Fruit fly (Drosophila melanogaster) whole organism, embryonic: ENCODE results near the gene CG11367.

Experiments
- C15 ChIP-seq: fragments of 200-800 bp; sonication (Bioruptor generic); IDR thresholded peaks from 3 replicates; pipeline ENCODE4 v1.3.6; 2022; ENCODE audit warnings: missing biosample characterization, missing genetic modification characterization
- CG10321 ChIP-seq: fragments of 200-800 bp; sonication (Bioruptor generic); IDR thresholded peaks from 2 replicates; pipeline ENCODE4 v1.3.6; 2022; ENCODE audit warnings: missing biosample characterization, missing genetic modification characterization
- CG10979 ChIP-seq: fragments of 200-800 bp; sonication (Bioruptor generic); optimal IDR thresholded peaks from 2 replicates; lab custom pipeline; 2018; ENCODE audit warnings: missing biosample characterization, mild to moderate bottlenecking, missing genetic modification characterization, moderate library complexity
- CG11504 ChIP-seq: fragments of 200-800 bp; sonication (Bioruptor generic); optimal IDR thresholded peaks from 3 replicates; lab custom pipeline; 2019; ENCODE audit warnings: missing biosample characterization, mild to moderate bottlenecking, missing genetic modification characterization, moderate library complexity
- CG11695 ChIP-seq: fragments of 200-800 bp; sonication (Bioruptor generic); IDR thresholded peaks from 3 replicates; pipeline ENCODE4 v1.3.6; 2022; ENCODE audit warnings: missing biosample characterization, missing genetic modification characterization
- CG11723 ChIP-seq: fragments of 200-800 bp; sonication (Bioruptor generic); optimal IDR thresholded peaks from 2 replicates; lab custom pipeline; 2017; ENCODE audit warnings: missing biosample characterization, mild to moderate bottlenecking, missing genetic modification characterization
- CG12236 ChIP-seq: fragments of 200-800 bp; sonication (Bioruptor generic); optimal IDR thresholded peaks from 2 replicates; lab custom pipeline; 2016; ENCODE audit warnings: missing biosample characterization, missing genetic modification characterization
- CG13894 ChIP-seq: fragments of 200-800 bp; sonication (Bioruptor generic); optimal IDR thresholded peaks from 3 replicates; lab custom pipeline; 2018; ENCODE audit warnings: missing biosample characterization, mild to moderate bottlenecking, missing genetic modification characterization, moderate library complexity
- CG14965 ChIP-seq: fragments of 200-800 bp; sonication (Bioruptor generic); optimal IDR thresholded peaks from 2 replicates; lab custom pipeline; 2016; ENCODE audit warnings: missing biosample characterization, missing genetic modification characterization, borderline replicate concordance
- CG15073 ChIP-seq: fragments of 200-800 bp; sonication (Bioruptor generic); optimal IDR thresholded peaks from 2 replicates; lab custom pipeline; 2016; ENCODE audit warnings: missing biosample characterization, missing genetic modification characterization
- CG1647 ChIP-seq: fragments of 200-800 bp; sonication (Bioruptor generic); optimal IDR thresholded peaks from 3 replicates; lab custom pipeline; 2016; ENCODE audit warnings: missing biosample characterization, missing genetic modification characterization
- CG17385 ChIP-seq: fragments of 200-800 bp; sonication (Bioruptor generic); optimal IDR thresholded peaks from 3 replicates; lab custom pipeline; 2018; ENCODE audit warnings: missing biosample characterization, mild to moderate bottlenecking, missing genetic modification characterization
- CG17802 ChIP-seq: fragments of 200-800 bp; sonication (Bioruptor generic); optimal IDR thresholded peaks from 2 replicates; lab custom pipeline; 2018; ENCODE audit warnings: missing biosample characterization, mild to moderate bottlenecking, missing genetic modification characterization, moderate library complexity
- CG17912 ChIP-seq: fragments of 200-800 bp; sonication (Bioruptor generic); optimal IDR thresholded peaks from 2 replicates; lab custom pipeline; 2018; ENCODE audit warnings: missing biosample characterization, mild to moderate bottlenecking, missing genetic modification characterization
- CG18262 ChIP-seq: fragments of 200-800 bp; optimal IDR thresholded peaks from 3 replicates; lab custom pipeline; 2019; ENCODE audit warnings: missing biosample characterization, mild to moderate bottlenecking, missing genetic modification characterization, moderate library complexity
- CG18599 ChIP-seq: fragments of 200-800 bp; sonication (Bioruptor generic); optimal IDR thresholded peaks from 3 replicates; lab custom pipeline; 2017; ENCODE audit warnings: missing biosample characterization, missing genetic modification characterization, mild to moderate bottlenecking, moderate library complexity, missing genetic modification reagents
- CG2202 ChIP-seq: fragments of 200-800 bp; sonication (Bioruptor generic); optimal IDR thresholded peaks from 2 replicates; lab custom pipeline; 2018; ENCODE audit warnings: missing biosample characterization, mild to moderate bottlenecking, missing genetic modification characterization
- CG31224 ChIP-seq: fragments of 200-800 bp; sonication (Bioruptor generic); IDR thresholded peaks from 2 replicates; pipeline ENCODE4 v1.3.6; 2022; ENCODE audit warnings: missing biosample characterization, missing genetic modification characterization
- CG33557 ChIP-seq: fragments of 200-800 bp; sonication (Bioruptor generic); optimal IDR thresholded peaks from 2 replicates; lab custom pipeline; 2019; ENCODE audit warnings: missing biosample characterization, mild to moderate bottlenecking, missing genetic modification characterization, moderate library complexity
- CG8281 ChIP-seq: fragments of 200-800 bp; sonication (Bioruptor generic); optimal IDR thresholded peaks from 2 replicates; lab custom pipeline; 2018; ENCODE audit warnings: missing biosample characterization, mild to moderate bottlenecking, missing genetic modification characterization, moderate library complexity
- CG9727 ChIP-seq: fragments of 200-800 bp; sonication (Bioruptor generic); optimal IDR thresholded peaks from 3 replicates; lab custom pipeline; 2017; ENCODE audit warnings: missing biosample characterization, mild to moderate bottlenecking, missing genetic modification characterization
- Deaf1 ChIP-seq: fragments of 200-800 bp; optimal IDR thresholded peaks from 3 replicates; lab custom pipeline; 2019; ENCODE audit warnings: missing biosample characterization, mild to moderate bottlenecking, missing genetic modification characterization, moderate library complexity
- Dp ChIP-seq: fragments of 200-800 bp; sonication (Bioruptor generic); optimal IDR thresholded peaks from 2 replicates; lab custom pipeline; 2018; ENCODE audit warnings: missing biosample characterization, mild to moderate bottlenecking, missing genetic modification characterization, moderate library complexity
- Elba2 ChIP-seq: fragments of 200-800 bp; sonication (Bioruptor generic); optimal IDR thresholded peaks from 3 replicates; lab custom pipeline; 2016; ENCODE audit warnings: missing biosample characterization, missing genetic modification characterization
- Ets65A ChIP-seq: fragments of 200-800 bp; sonication (Bioruptor generic); peaks from one replicate; lab custom pipeline; 2016; ENCODE audit warnings: missing biosample characterization, missing genetic modification characterization
- Hand ChIP-seq: fragments of 200-800 bp; sonication (Bioruptor generic); optimal IDR thresholded peaks from 2 replicates; lab custom pipeline; 2017; ENCODE audit warnings: mild to moderate bottlenecking, missing biosample characterization, missing genetic modification reagents, missing genetic modification characterization
- Hr51 ChIP-seq, 2 experiments: fragments of 200-800 bp; sonication (Bioruptor generic); optimal IDR thresholded peaks; 2 replicates in 1 of 2; 3 replicates in 1 of 2; lab custom pipeline; 2016 to 2018; ENCODE audit warnings: missing biosample characterization in 2 of 2, missing genetic modification characterization in 2 of 2, mild to moderate bottlenecking in 1 of 2, moderate library complexity in 1 of 2
- Lim3 ChIP-seq: fragments of 200-800 bp; sonication (Bioruptor generic); IDR thresholded peaks from 2 replicates; pipeline ENCODE4 v1.3.6; 2022; ENCODE audit warnings: missing biosample characterization, missing genetic modification characterization
- Nf-YA ChIP-seq: fragments of 200-800 bp; sonication (Bioruptor generic); IDR thresholded peaks from 2 replicates; pipeline ENCODE4 v1.3.6; 2022; ENCODE audit warnings: missing biosample characterization, missing genetic modification characterization
- Scr ChIP-seq: fragments of 200-800 bp; sonication (Bioruptor generic); IDR thresholded peaks from 2 replicates; pipeline ENCODE4 v1.3.6; 2022; ENCODE audit warnings: missing biosample characterization, missing genetic modification characterization; ENCODE audit not compliant: partially characterized antibody
- ac ChIP-seq: fragments of 200-800 bp; sonication (Bioruptor generic); optimal IDR thresholded peaks from 3 replicates; lab custom pipeline; 2017; ENCODE audit warnings: missing biosample characterization, mild to moderate bottlenecking, missing genetic modification characterization
- aop ChIP-seq: fragments of 200-800 bp; sonication (Bioruptor generic); IDR thresholded peaks from 2 replicates; pipeline ENCODE4 v1.3.6; 2022; ENCODE audit warnings: missing biosample characterization, missing genetic modification characterization
- ap ChIP-seq: fragments of 200-800 bp; sonication (Bioruptor generic); IDR thresholded peaks from 2 replicates; pipeline ENCODE4 v1.3.6; 2022; ENCODE audit warnings: missing biosample characterization, missing genetic modification characterization
- bsh ChIP-seq, 2 experiments: fragments of 200-800 bp; sonication (Bioruptor generic); optimal IDR thresholded peaks; 2 replicates each; lab custom pipeline; 2017 to 2018; ENCODE audit warnings: mild to moderate bottlenecking in 2 of 2, missing biosample characterization in 2 of 2, missing genetic modification characterization in 2 of 2, moderate library complexity in 1 of 2
- disco-r ChIP-seq: fragments of 200-800 bp; sonication (Bioruptor generic); optimal IDR thresholded peaks from 2 replicates; lab custom pipeline; 2016; ENCODE audit warnings: missing biosample characterization, missing genetic modification characterization
- esg ChIP-seq: fragments of 200-800 bp; sonication (Bioruptor generic); conservative IDR thresholded peaks from 2 replicates; pipeline ENCODE4 v1.3.6; 2022; ENCODE audit warnings: missing biosample characterization, missing genetic modification characterization
- grau ChIP-seq: fragments of 200-800 bp; optimal IDR thresholded peaks from 3 replicates; lab custom pipeline; 2019; ENCODE audit warnings: missing biosample characterization, mild to moderate bottlenecking, missing genetic modification characterization, moderate library complexity
- hth ChIP-seq: fragments of >200 bp; optimal IDR thresholded peaks from 2 replicates; lab custom pipeline; 2017; ENCODE audit warnings: inconsistent platforms
- knrl ChIP-seq: fragments of 200-800 bp; sonication (Bioruptor generic); IDR thresholded peaks from 3 replicates; pipeline ENCODE4 v1.3.6; 2022; ENCODE audit warnings: missing biosample characterization, missing genetic modification characterization; ENCODE audit not compliant: partially characterized antibody
- lab ChIP-seq: fragments of 200-800 bp; sonication (Bioruptor generic); optimal IDR thresholded peaks from 3 replicates; lab custom pipeline; 2017; ENCODE audit warnings: missing biosample characterization, missing genetic modification characterization, mild to moderate bottlenecking, moderate library complexity, missing genetic modification reagents
- lilli ChIP-seq: fragments of 200-800 bp; sonication (Bioruptor generic); optimal IDR thresholded peaks from 3 replicates; lab custom pipeline; 2016; ENCODE audit warnings: missing biosample characterization, missing genetic modification characterization
- lov ChIP-seq, 2 experiments: fragments of 200-800 bp in 1 of 2; fragments of >200 bp in 1 of 2; sonication (Bioruptor generic) in 1 of 2; IDR thresholded peaks in 1 of 2; optimal IDR thresholded peaks in 1 of 2; 2 replicates in 1 of 2; 3 replicates in 1 of 2; pipeline versions ENCODE4 v1.3.6 to Lab custom; 2017 to 2022; ENCODE audit warnings: missing biosample characterization in 1 of 2, missing genetic modification characterization in 1 of 2
- nau ChIP-seq: fragments of 200-800 bp; sonication (Bioruptor generic); optimal IDR thresholded peaks from 3 replicates; lab custom pipeline; 2017; ENCODE audit warnings: missing biosample characterization, mild to moderate bottlenecking, missing genetic modification characterization, missing genetic modification reagents
- nerfin-1 ChIP-seq: fragments of 200-800 bp; sonication (Bioruptor generic); optimal IDR thresholded peaks from 3 replicates; lab custom pipeline; 2019; ENCODE audit warnings: missing biosample characterization, mild to moderate bottlenecking, missing genetic modification characterization, moderate library complexity
- onecut ChIP-seq: fragments of 200-800 bp; sonication (Bioruptor generic); IDR thresholded peaks from 2 replicates; pipeline ENCODE4 v1.3.6; 2022; ENCODE audit warnings: missing biosample characterization, missing genetic modification characterization
- sens ChIP-seq: fragments of 200-800 bp; sonication (Bioruptor generic); peaks from one replicate; lab custom pipeline; 2016; ENCODE audit warnings: missing biosample characterization, missing genetic modification characterization
- sob ChIP-seq: fragments of 200-800 bp; sonication (Bioruptor generic); IDR thresholded peaks from 2 replicates; pipeline ENCODE4 v1.3.6; 2022; ENCODE audit warnings: missing biosample characterization, missing genetic modification characterization
- yki ChIP-seq: fragments of >200 bp; optimal IDR thresholded peaks from 3 replicates; lab custom pipeline; 2018
- zf30C ChIP-seq: fragments of 200-800 bp; sonication (Bioruptor generic); optimal IDR thresholded peaks from 3 replicates; lab custom pipeline; 2018; ENCODE audit warnings: missing biosample characterization, mild to moderate bottlenecking, missing genetic modification characterization

CG11367 gene

dm6 chr3L:22749987-22750386 lies 22.1 kb downstream of the CG11367 start:
- TF ChIP-seq CG13894 (peak; percentile 29), sob (GFP tag; lab: Robert Waterston, UW) (no peak), Ets65A (GFP tag; lab: Kevin White, UChicago) (peak; percentile 41), CG9727 (GFP tag; lab: Kevin White, UChicago) (no peak), Elba2 (GFP tag; lab: Kevin White, UChicago) (no peak), CG31224 (no peak), Hr51 (GFP tag; optimal IDR thresholded peaks at IDR 0.05; lab: Kevin White, UChicago) (peak in 1 of 2 experiments; percentile 5), Deaf1 (tag; lab: Kevin White, UChicago) (peak; percentile 3), CG18599 (GFP tag; lab: Kevin White, UChicago) (no peak), onecut (GFP tag; lab: Robert Waterston, UW) (peak; percentile 97), CG17912 (GFP tag; lab: Kevin White, UChicago) (no peak), CG17802 (tag; lab: Kevin White, UChicago) (no peak), zf30C (GFP tag; lab: Kevin White, UChicago) (no peak), aop (no peak), Dp (GFP tag; lab: Kevin White, UChicago) (no peak), CG1647 (GFP tag; lab: Kevin White, UChicago) (no peak), grau (tag; lab: Kevin White, UChicago) (no peak), lab (GFP tag; lab: Kevin White, UChicago) (no peak), CG11504 (tag; lab: Kevin White, UChicago) (peak; percentile 66), disco-r (no peak), CG10321 (GFP tag; lab: Robert Waterston, UW) (no peak), CG10979 (tag; lab: Kevin White, UChicago) (no peak), nerfin-1 (tag; lab: Kevin White, UChicago) (peak; percentile 7), yki (lab: Kevin White, UChicago) (no peak), nau (no peak), CG11723 (GFP tag; lab: Kevin White, UChicago) (no peak), CG15073 (GFP tag; lab: Kevin White, UChicago) (no peak)

- no peak for TF ChIP-seq Nf-YA (GFP tag; lab: Robert Waterston, UW)
- no peak for TF ChIP-seq bsh (GFP tag; optimal IDR thresholded peaks at IDR 0.05; lab: Kevin White, UChicago)
- no peak for TF ChIP-seq zf30C (GFP tag; lab: Kevin White, UChicago)
- TF ChIP-seq sens: peak; percentile 51
- 0 out of 2 replicates have a peak, but pooled peaks have one; percentile 32 for TF ChIP-seq Lim3
- no peak for TF ChIP-seq CG12236 (GFP tag; lab: Kevin White, UChicago)
- no peak for TF ChIP-seq C15 (GFP tag; lab: Robert Waterston, UW)
- no peak for TF ChIP-seq esg (GFP tag; lab: Robert Waterston, UW)
- TF ChIP-seq Elba2 (GFP tag; lab: Kevin White, UChicago): peak; percentile 29
- TF ChIP-seq lov (optimal IDR thresholded peaks at IDR 0.05; lab: Kevin White, UChicago): no peak
- TF ChIP-seq lov (GFP tag; IDR thresholded peaks at IDR 0.05; lab: Robert Waterston, UW): no peak
- TF ChIP-seq Scr (GFP tag; lab: Robert Waterston, UW): 0 out of 2 replicates have a peak, but pooled peaks have one; percentile 29
- no peak for TF ChIP-seq hth (lab: Kevin White, UChicago)
- TF ChIP-seq CG8281 (tag; lab: Kevin White, UChicago): no peak
- TF ChIP-seq grau (tag; lab: Kevin White, UChicago): no peak
- TF ChIP-seq CG2202 (tag; lab: Kevin White, UChicago): no peak
- no peak for TF ChIP-seq Hand (GFP tag; lab: Kevin White, UChicago)
- TF ChIP-seq CG14965 (GFP tag; lab: Kevin White, UChicago): no peak
- TF ChIP-seq lilli (GFP tag; lab: Kevin White, UChicago): no peak
- no peak for TF ChIP-seq CG11504 (tag; lab: Kevin White, UChicago)
- TF ChIP-seq CG17385 (GFP tag; lab: Kevin White, UChicago): no peak
- no peak for TF ChIP-seq ac (GFP tag; lab: Kevin White, UChicago)
- TF ChIP-seq CG33557 (GFP tag; lab: Kevin White, UChicago): no peak
- TF ChIP-seq ap: no peak
- TF ChIP-seq CG18262 (tag; lab: Kevin White, UChicago): no peak
- no peak for TF ChIP-seq CG11695
- TF ChIP-seq knrl (GFP tag; lab: Robert Waterston, UW): no peak; the same call in 2 of the 3 replicates
These were observed 45.5 kb downstream of the CG11367 start for dm6 chr3L:22773383-22773873.
